Worm (Caenorhabditis elegans): ENCODE data around the gene C35D10.17.

The C35D10.17 gene

ce11 chrIII:4913736-4914135 lies 46.9 kb downstream of the C35D10.17 start:
- TF ChIP-seq pha-4 (tag; optimal IDR thresholded peaks at IDR 0.05) = no peak
- no peak for TF ChIP-seq nhr-76 (tag; optimal IDR thresholded peaks at IDR 0.05)
- TF ChIP-seq unc-62 (GFP tag; optimal IDR thresholded peaks at IDR 0.05) = no peak
- TF ChIP-seq lsy-12 (tag; optimal IDR thresholded peaks at IDR 0.05) = no peak
- TF ChIP-seq ztf-11 (tag; optimal IDR thresholded peaks at IDR 0.05) = no peak
- no peak for TF ChIP-seq nhr-28 (tag; optimal IDR thresholded peaks at IDR 0.05)

Measured in whole organism, L3 larva.